Fruit fly (Drosophila melanogaster) whole organism, larva: Measurements from ENCODE around the gene CG17806.
A peak's percentile ranks its signal among the peaks of the same experiment; 100 is the strongest.

Experiments
- noc ChIP-seq: fragments of 200-800 bp; sonication (Bioruptor generic); optimal IDR thresholded peaks from 3 replicates; lab custom pipeline; 2019; ENCODE audit warnings: missing biosample characterization, mild to moderate bottlenecking, missing genetic modification characterization, moderate library complexity

The CG17806 gene

DNA sequence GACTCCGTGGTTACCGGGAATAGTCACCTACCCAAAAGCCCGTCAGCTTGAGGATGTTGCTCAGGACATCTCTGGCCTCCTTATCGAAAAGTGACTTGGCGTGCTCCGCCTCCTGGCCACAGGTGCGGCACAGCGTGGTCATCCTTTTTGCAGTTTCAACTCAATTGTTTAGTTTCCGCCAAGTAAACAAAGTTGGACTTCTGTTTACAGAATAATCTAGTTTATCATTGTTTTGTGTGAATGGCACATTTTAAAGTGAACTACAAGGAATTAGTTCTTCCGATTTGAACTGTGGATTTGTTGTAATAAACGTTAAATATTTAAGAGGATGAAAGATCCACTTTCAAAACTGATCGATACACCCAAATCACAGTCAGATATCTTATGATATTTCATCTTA is at the start of gene CG17806:
Gene CG17806 (minus strand): TSS at position 236 of the 400 bp plus-strand sequence.
- TF ChIP-seq noc = no peak

DNA sequence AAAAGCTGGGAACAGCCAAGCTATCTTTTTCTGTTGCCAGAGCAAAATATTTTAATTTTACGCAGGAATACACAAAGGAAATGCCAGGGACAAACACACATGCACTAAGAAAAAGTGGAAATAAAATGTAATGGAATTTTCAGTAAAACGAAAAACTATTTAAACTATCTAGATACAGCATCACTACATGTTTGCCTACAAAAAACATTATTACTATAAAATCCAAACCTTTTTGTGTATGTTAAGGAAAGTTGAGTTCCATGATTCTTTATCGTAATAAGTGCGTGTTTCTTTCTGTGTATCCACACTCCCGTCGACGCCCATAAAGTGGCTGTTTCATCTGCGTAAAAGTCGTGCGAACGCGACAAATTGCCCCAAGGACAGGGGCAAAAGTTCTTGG is 46.1 kb upstream of the CG17806 start:
- TF ChIP-seq noc = no peak

- no peak for TF ChIP-seq noc
Observed at dm6 chr3R:17846966-17847365, 43.9 kb upstream of the CG17806 start.

DNA sequence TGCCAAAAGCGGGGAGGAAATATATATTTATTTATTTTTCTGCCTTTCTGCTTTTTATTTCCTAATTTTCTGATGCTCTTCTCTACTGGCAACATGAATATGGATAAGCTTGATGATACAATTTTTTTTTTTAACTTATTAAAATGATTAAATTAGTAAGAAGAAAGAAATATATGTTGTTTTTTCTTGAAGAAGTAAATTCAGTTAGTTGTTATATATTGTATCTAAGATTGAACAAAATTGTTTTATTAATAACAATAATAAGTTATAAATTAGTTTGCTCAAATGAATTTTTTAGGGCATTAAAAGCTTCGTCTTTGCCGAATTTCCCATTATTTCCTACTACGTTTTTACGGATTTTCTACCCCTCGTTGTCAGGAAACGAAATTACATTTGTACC is 27.5 kb upstream of the CG17806 start:
- TF ChIP-seq noc = no peak

- no peak for TF ChIP-seq noc
Observed at dm6 chr3R:17828653-17829052, 25.6 kb upstream of the CG17806 start.

dm6 chr3R:17827038-17827616 is 24.1 kb upstream of the CG17806 start:
- no peak for TF ChIP-seq noc

DNA sequence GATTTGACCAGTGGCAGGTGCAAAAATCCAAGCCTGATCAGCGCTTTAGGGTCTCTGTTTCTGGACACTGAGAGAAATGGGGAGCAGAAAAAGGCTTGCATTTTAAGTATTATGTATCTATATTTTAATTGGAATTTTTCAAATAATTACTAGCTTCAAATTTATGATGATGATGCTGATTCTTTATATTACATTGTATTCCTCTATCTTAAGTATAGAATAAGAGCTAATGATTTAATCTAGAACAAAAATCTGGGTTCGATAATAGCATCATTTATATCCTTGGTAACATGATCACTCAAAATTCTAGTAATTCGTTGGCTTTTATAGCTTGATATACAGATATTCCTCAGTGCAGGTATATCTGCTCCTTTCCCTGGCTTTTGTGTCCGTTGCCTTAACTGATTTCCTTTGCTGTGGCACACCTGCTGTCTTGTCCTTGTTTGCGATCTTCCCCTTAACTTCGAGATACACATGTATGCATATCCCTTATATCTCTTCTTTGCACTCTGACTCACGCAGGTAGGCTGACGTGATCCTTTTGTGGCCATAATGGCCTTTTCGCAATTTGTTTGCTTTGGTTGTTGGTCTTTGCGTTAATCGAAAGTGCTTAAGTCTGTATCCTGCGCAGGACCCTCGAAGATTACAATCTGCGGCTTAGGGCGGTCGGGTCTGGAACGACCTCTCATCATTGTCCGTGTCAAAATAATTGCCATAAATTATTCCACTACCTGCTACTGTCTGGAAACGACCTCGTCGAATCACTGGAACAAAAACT is 22.9 kb upstream of the CG17806 start:
- no peak for TF ChIP-seq noc

DNA sequence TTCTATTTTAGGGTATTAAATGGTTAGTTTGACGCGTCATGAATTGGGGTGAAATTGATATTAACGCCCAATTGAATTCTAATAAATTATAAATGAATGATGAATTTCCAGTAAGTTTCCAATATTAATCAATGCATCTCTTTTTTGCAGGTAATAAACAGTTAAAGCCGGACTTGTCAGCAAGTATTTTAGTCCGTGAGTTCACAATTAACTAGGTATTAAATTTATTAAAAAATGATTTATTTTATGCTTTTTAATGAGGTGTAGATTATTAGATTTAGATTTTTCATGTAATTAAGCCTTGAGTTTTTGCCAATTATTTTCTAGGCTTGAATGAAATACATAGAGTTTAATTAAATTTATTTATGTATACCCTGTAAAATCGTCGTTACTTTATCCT is 18.7 kb upstream of the CG17806 start:
- TF ChIP-seq noc = no peak

dm6 chr3R:17818803-17819202 is 15.7 kb upstream of the CG17806 start:
- no peak for TF ChIP-seq noc

DNA sequence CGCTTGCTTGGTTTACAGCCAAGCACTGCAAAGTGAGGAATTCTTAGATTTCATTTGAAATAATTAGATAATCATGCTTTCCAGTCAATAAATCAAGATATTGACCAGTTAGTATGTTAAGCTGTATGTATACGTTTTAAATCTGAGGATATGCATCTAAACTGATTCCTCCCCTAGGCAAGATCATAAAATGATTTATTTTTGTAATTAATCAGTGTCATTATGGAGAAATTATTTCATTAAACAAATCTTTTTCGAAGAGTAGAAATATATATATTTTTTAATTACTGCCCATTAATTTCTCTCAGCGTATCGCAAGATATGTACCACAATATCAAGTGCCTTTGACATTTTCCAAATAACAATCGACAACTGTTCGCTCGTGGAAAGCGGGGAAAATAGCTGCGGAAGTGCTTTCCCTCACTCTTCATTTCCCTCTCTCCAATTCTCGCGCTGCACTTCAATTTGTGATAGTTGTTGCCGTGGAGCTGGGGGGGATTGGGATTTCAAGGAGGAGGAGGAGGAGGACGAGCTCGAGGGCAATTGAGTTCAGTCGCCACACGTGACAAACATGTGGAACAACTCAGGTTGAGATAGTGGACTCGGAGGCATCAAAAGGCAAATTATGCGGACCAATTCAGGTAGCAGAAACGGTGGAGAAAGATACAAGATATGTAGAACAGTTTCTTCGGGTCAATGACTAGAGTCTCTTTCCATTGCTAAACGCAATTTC is 11.3 kb upstream of the CG17806 start:
- TF ChIP-seq noc = no peak

- TF ChIP-seq noc = no peak
Observed at dm6 chr3R:17812477-17812876, 9.4 kb upstream of the CG17806 start.

DNA sequence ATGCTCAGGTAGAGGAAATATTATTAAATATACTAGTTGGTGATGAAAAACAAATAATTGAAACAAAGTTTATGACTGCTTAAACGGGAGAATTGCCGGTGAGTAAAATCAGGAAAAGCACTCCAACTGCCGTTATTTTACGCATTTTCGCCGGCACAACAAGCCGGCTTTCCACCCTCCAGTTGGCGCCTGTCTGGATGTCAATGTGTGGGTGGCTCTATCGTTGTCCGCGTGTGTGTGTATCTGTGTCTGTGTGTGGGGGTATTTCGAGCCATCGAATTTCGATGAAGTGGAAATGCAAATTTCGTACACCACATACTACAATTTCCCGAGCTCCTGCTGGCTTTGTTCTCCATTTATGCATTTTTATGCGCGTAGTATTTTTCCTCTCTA is 8.6 kb upstream of the CG17806 start:
- no peak for TF ChIP-seq noc

- peak; percentile 74 for TF ChIP-seq noc
Observed at dm6 chr3R:17810951-17811706, 8.1 kb upstream of the CG17806 start, which contains the start of the genes Alg1 and tinc. Gene Alg1 (minus strand): TSS chr3R:17811134. Gene tinc (plus strand): TSS chr3R:17811541.

- TF ChIP-seq noc = no peak
Observed at dm6 chr3R:17809014-17809413, 6.0 kb upstream of the CG17806 start, which contains the start of gene Odj. Gene Odj (minus strand): TSS chr3R:17809222.

DNA sequence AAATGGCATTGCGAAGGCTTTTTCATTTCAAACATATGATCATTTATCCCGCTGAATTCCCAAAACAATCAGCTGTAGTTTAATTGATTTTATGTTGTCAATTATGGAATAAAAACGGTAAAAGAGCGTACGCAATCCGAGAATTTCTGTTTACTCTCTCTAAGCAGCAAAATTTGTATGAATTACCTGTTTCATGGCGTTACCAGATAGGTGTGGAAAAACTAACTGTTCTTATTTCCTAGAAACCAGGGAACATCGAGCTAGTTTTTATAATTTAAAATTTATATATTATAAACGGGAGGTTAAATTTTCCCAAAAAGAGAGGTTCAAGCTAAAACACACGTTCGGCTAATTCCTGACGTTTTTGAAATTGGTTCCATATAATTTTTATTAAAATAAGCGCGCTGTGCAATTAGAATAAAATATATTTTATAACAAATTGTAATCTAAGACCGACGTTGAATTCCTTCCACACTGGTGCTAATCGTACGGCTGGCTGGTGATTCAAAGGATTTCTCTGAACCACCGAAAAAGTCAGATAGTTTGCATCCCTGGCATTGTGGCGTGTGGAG is 4.1 kb upstream of the CG17806 start, which contains the start of gene CG17801:
Gene CG17801 (minus strand): TSS at position 51 of the 572 bp plus-strand sequence.
- TF ChIP-seq noc = no peak

- TF ChIP-seq noc = no peak
Observed at dm6 chr3R:17805092-17805491, 2.0 kb upstream of the CG17806 start, which contains the start of gene Nnk. Gene Nnk (minus strand): TSS chr3R:17805249.
